Fruit fly (Drosophila melanogaster): Measurements from ENCODE around the gene dib.

DNA sequence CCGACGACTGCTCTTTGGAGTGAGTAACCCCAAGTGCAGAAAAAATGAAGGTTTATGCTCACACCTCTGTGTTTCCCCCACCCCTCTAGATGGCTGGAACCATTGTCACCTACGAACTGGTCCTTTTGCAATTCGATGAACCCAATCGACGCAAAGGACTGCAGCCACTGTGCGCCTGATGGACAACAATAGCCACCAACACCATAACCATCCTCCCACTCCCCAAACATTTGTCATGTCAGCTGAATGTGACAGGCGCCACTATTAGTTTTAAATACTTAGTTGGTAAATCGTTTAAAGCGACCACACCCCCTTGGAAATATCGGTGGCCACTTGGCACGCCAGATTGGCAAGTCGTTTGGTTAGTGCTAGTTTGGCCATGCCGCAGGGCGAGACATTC, 33.8 kb upstream of the dib start, which contains the start of the genes Gr64b and Gr64c:
- TF ChIP-seq CG14655 (GFP tag; optimal IDR thresholded peaks at IDR 0.05) (no peak), Snoo (tag; optimal IDR thresholded peaks at IDR 0.05) (no peak), CG10348 (GFP tag; IDR thresholded peaks at IDR 0.05) (no peak), CG8301 (tag; optimal IDR thresholded peaks at IDR 0.05) (no peak), EcR (GFP tag; optimal IDR thresholded peaks at IDR 0.05) (no peak), CG9948 (tag; optimal IDR thresholded peaks at IDR 0.05) (no peak), fd96Ca (GFP tag; IDR thresholded peaks at IDR 0.05) (no peak), Pif1A (GFP tag; optimal IDR thresholded peaks at IDR 0.05) (no peak), CG32121 (GFP tag; IDR thresholded peaks at IDR 0.05) (no peak), D1 (tag; optimal IDR thresholded peaks at IDR 0.05) (no peak), Ets98B (GFP tag; IDR thresholded peaks at IDR 0.05) (no peak), rn (GFP tag; IDR thresholded peaks at IDR 0.05) (no peak), gl (tag; optimal IDR thresholded peaks at IDR 0.05) (no peak)

Data from whole organism, pupa.